Worm (Caenorhabditis elegans): ENCODE results near the gene F44E7.9.

Gene F44E7.9

DNA sequence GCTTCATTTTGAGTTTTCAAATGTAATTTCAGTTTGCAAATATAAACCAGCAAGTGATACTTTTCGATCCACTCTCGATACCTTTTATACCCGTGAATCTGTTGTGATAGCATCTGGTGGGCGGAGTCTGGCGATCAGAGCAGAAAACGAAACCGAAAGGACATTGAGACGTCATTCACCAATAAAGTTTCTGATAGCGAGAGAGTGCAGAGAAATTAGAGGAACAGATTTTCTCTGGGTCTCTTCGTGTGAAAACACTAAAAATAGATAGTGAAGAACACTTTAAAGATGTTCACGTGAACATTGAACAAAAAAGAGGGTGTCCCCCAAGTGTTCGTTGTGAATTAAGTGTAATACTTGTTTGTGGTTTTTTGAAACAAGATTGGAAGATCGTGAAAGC lies 27.2 kb upstream of the F44E7.9 start, which contains the start of gene pgph-3:
TSS of gene pgph-3 (minus strand) at position 60 of the 400 bp plus-strand sequence.
- TF ChIP-seq snpc-4 (tag; optimal IDR thresholded peaks at IDR 0.05) (no peak), tbx-2 (tag; optimal IDR thresholded peaks at IDR 0.05) (no peak), ceh-88 (GFP tag; IDR thresholded peaks at IDR 0.05) (no peak), zag-1 (tag; optimal IDR thresholded peaks at IDR 0.05) (no peak), fkh-8 (tag; optimal IDR thresholded peaks at IDR 0.05) (no peak), aly-2 (tag; optimal IDR thresholded peaks at IDR 0.05) (no peak), ceh-63 (GFP tag; optimal IDR thresholded peaks at IDR 0.05) (no peak), unc-30 (tag; optimal IDR thresholded peaks at IDR 0.05) (no peak), efl-1 (optimal IDR thresholded peaks at IDR 0.05) (peak; percentile 17 to 27), efl-1 (GFP tag; optimal IDR thresholded peaks at IDR 0.05 in 1 of 2) (no peak), lsy-2 (tag; optimal IDR thresholded peaks at IDR 0.05) (no peak), nhr-237 (tag; optimal IDR thresholded peaks at IDR 0.05) (no peak), unc-130 (tag; optimal IDR thresholded peaks at IDR 0.05) (no peak), ceh-82 (tag; optimal IDR thresholded peaks at IDR 0.05) (no peak), sptf-1 (tag; optimal IDR thresholded peaks at IDR 0.05) (no peak), swsn-7 (tag; optimal IDR thresholded peaks at IDR 0.05) (no peak), rnt-1 (tag; optimal IDR thresholded peaks at IDR 0.05) (peak; percentile 40), blmp-1 (tag; optimal IDR thresholded peaks at IDR 0.05) (peak; percentile 59), elt-2 (tag; optimal IDR thresholded peaks at IDR 0.05) (peak; percentile 65), nhr-85 (tag) (peak; percentile 82), nhr-20 (tag; optimal IDR thresholded peaks at IDR 0.05) (peak; percentile 49), zip-4 (GFP tag; optimal IDR thresholded peaks at IDR 0.05) (no peak), fkh-10 (GFP tag; optimal IDR thresholded peaks at IDR 0.05) (no peak), nhr-12 (tag; optimal IDR thresholded peaks at IDR 0.05) (no peak), elt-3 (tag; optimal IDR thresholded peaks at IDR 0.05) (peak in 1 of 6 experiments; percentile 20), nhr-71 (tag; optimal IDR thresholded peaks at IDR 0.05) (peak; percentile 63), efl-3 (GFP tag; optimal IDR thresholded peaks at IDR 0.05) (no peak), nhr-19 (GFP tag; conservative IDR thresholded peaks at IDR 0.05) (peak; percentile 51), F16B12.6 (tag; optimal IDR thresholded peaks at IDR 0.05) (no peak), grh-1 (GFP tag; IDR thresholded peaks at IDR 0.05) (no peak), mdl-1 (tag; optimal IDR thresholded peaks at IDR 0.05) (no peak), aha-1 (tag; optimal IDR thresholded peaks at IDR 0.05) (no peak), vab-15 (tag; optimal IDR thresholded peaks at IDR 0.05) (no peak), sup-37 (GFP tag; optimal IDR thresholded peaks at IDR 0.05) (no peak), mep-1 (tag; optimal IDR thresholded peaks at IDR 0.05) (peak; percentile 28), fkh-4 (tag; optimal IDR thresholded peaks at IDR 0.05; ENCODE audit: borderline replicate concordance) (no peak), nhr-11 (tag; optimal IDR thresholded peaks at IDR 0.05) (no peak), alr-1 (tag; optimal IDR thresholded peaks at IDR 0.05; ENCODE audit: borderline replicate concordance) (no peak), skn-1 (tag; optimal IDR thresholded peaks at IDR 0.05) (no peak), nhr-76 (tag; optimal IDR thresholded peaks at IDR 0.05) (no peak), lin-35 (GFP tag; optimal IDR thresholded peaks at IDR 0.05) (peak in 1 of 2 experiments; percentile 9), pqm-1 (tag; optimal IDR thresholded peaks at IDR 0.05) (no peak), lin-14 (GFP tag; optimal IDR thresholded peaks at IDR 0.05) (peak; percentile 81)

DNA sequence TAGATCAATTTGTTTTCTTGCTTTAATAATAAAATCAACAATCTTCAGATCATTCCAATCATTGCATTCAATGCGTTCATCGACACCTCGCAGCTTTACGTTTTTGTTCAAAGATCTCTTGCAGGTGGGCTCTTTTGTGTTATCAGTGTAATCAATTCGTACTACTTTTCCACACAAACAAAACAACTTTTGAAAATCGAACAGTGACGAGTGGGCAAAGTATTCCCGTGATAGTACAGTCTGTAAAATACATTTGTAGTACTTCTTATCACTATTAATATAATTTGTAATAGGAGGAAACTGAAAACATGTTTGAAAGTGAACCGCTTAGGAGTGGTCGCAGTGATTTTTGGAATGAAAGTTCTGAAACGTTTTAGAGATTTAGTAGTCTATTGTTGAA lies 25.9 kb upstream of the F44E7.9 start, which contains the start of gene pgph-2:
TSS of gene pgph-2 (plus strand) at position 47 of the 400 bp plus-strand sequence.
- no peak for TF ChIP-seq unc-98 (GFP tag; IDR thresholded peaks at IDR 0.05)
- no peak for TF ChIP-seq grh-1 (GFP tag; IDR thresholded peaks at IDR 0.05)
- TF ChIP-seq elt-2 (tag; optimal IDR thresholded peaks at IDR 0.05), result peak; percentile 33
- TF ChIP-seq lin-13 (GFP tag; optimal IDR thresholded peaks at IDR 0.05), result no peak
- no peak for TF ChIP-seq vab-15 (tag; optimal IDR thresholded peaks at IDR 0.05)
